Worm (Caenorhabditis elegans) whole organism, L2 larva: Measurements from ENCODE around the gene srab-14.

Experiments used
- C34F6.9 ChIP-seq: fragments of 150-350 bp; optimal IDR thresholded peaks from 2 replicates; lab custom pipeline; 2014; ENCODE audit warnings: missing biosample characterization, missing genetic modification characterization
- alr-1 ChIP-seq: fragments of 150-350 bp; optimal IDR thresholded peaks from 2 replicates; lab custom pipeline; 2014; ENCODE audit warnings: missing biosample characterization, missing genetic modification characterization
- aly-2 ChIP-seq: fragments of 150-350 bp; optimal IDR thresholded peaks from 2 replicates; lab custom pipeline; 2014; ENCODE audit warnings: missing biosample characterization, missing genetic modification characterization
- dmd-4 ChIP-seq: sonication (generic microtip); optimal IDR thresholded peaks from 2 replicates; lab custom pipeline; 2017; ENCODE audit warnings: missing biosample characterization, missing genetic modification characterization
- elt-3 ChIP-seq: sonication (generic microtip); optimal IDR thresholded peaks from 2 replicates; lab custom pipeline; 2017; ENCODE audit warnings: missing biosample characterization, missing genetic modification characterization
- mab-5 ChIP-seq: fragments of 150-350 bp; optimal IDR thresholded peaks from 2 replicates; lab custom pipeline; 2014; ENCODE audit warnings: missing biosample characterization, missing genetic modification characterization
- mdl-1 ChIP-seq, 2 experiments: fragments of 150-350 bp in 1 of 2; sonication (generic microtip) in 1 of 2; optimal IDR thresholded peaks; 2 replicates each; lab custom pipeline; 2017; ENCODE audit warnings: missing biosample characterization in 2 of 2, missing genetic modification characterization in 2 of 2
- nhr-6 ChIP-seq: fragments of 150-350 bp; optimal IDR thresholded peaks from 2 replicates; lab custom pipeline; 2014; ENCODE audit warnings: missing biosample characterization, missing genetic modification characterization
- unc-62 ChIP-seq: fragments of 150-350 bp; optimal IDR thresholded peaks from 2 replicates; lab custom pipeline; 2014; ENCODE audit warnings: missing biosample characterization, missing genetic modification reagents, missing genetic modification characterization
- ztf-11 ChIP-seq: sonication (generic microtip); optimal IDR thresholded peaks from 2 replicates; lab custom pipeline; 2017; ENCODE audit warnings: missing biosample characterization, missing genetic modification characterization

DNA sequence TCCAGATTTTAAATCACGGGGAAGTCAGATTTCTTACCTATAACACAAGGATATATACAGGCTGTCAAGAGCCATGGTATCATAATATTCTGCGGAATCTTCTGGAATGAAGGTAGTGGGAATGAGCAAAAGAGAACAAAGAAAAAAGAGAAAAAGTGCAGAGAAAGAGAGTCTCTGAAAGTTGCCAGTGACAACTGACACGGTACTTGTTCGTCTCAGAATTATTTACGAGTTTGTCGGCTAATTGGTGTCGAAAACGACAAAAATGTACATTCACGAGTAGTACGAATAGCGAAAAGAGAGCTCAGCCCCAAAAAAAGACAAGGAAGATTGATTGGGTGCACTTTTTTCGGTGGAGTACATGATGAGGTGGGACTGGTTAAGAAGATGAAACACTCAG is 16.3 kb downstream of the srab-14 start, which contains the start of gene cah-2:
- TF ChIP-seq unc-62 (GFP tag; lab: Kevin White, UChicago) = no peak
- TF ChIP-seq dmd-4 (tag; lab: Kevin White, UChicago) = no peak
- TF ChIP-seq alr-1 = no peak
- TF ChIP-seq elt-3 = no peak
- TF ChIP-seq mab-5 (tag; lab: Kevin White, UChicago) = no peak
- TF ChIP-seq mdl-1 (tag; optimal IDR thresholded peaks at IDR 0.05; lab: Kevin White, UChicago) = no peak
- TF ChIP-seq nhr-6 (tag; lab: Kevin White, UChicago) = no peak
- TF ChIP-seq C34F6.9 (tag; lab: Kevin White, UChicago) = no peak
- TF ChIP-seq aly-2 (tag; lab: Kevin White, UChicago) = no peak
- TF ChIP-seq ztf-11 = no peak
